Fruit fly (Drosophila melanogaster): ENCODE results near the gene CG43348.
A peak's percentile ranks its signal among the peaks of the same experiment; 100 is the strongest.

CG43348 gene

DNA sequence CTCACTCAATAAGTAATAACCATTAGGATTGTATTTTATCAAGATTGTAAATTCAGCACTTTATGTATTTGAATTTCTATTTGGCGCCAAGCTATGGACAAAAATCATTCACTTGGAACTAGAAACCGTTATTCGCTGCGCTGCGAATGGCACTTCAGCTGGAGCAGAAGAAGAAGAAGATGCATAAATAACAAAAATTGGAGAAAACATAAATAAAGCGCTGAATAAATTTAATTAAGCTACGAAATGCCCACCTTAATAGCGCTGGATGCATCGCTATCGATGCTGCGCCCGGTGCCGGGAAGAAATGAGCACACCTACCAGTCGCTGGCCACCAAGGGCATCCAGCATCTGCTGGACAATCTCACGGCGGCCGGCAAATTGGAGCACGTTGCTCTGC is 34.9 kb upstream of the CG43348 start, which contains the start of gene IntS14 (continued):
- TF ChIP-seq eyg (GFP tag; optimal IDR thresholded peaks at IDR 0.05) (no peak), Dref (GFP tag; IDR thresholded peaks at IDR 0.05) (0 out of 2 replicates have a peak, but pooled peaks have one; percentile 30), CG15514 (GFP tag; optimal IDR thresholded peaks at IDR 0.05) (peak; percentile 68), CG10654 (GFP tag; optimal IDR thresholded peaks at IDR 0.05) (no peak), CG9215 (GFP tag; IDR thresholded peaks at IDR 0.05) (no peak), Dek (tag; optimal IDR thresholded peaks at IDR 0.05) (no peak), D (optimal IDR thresholded peaks at IDR 0.05) (no peak), D (GFP tag; optimal IDR thresholded peaks at IDR 0.05) (no peak), CG17385 (GFP tag; optimal IDR thresholded peaks at IDR 0.05) (peak; percentile 97), Scr (GFP tag; IDR thresholded peaks at IDR 0.05; ENCODE audit: partially characterized antibody) (peak; percentile 29; the same call in 1 of the 2 replicates), CG10462 (GFP tag; optimal IDR thresholded peaks at IDR 0.05) (peak; percentile 3), CG33213 (GFP tag; optimal IDR thresholded peaks at IDR 0.05) (no peak), Pdp1 (GFP tag; optimal IDR thresholded peaks at IDR 0.05) (peak in 1 of 2 experiments; percentile 30), gfzf (GFP tag; optimal IDR thresholded peaks at IDR 0.05) (peak; percentile 17), fd102C (GFP tag; optimal IDR thresholded peaks at IDR 0.05) (no peak), E2f2 (GFP tag; IDR thresholded peaks at IDR 0.05) (peak; percentile 93), ranshi (GFP tag; IDR thresholded peaks at IDR 0.05) (no peak), unc-4 (GFP tag; IDR thresholded peaks at IDR 0.05; ENCODE audit: partially characterized antibody) (peak; percentile 37; the same call in 1 of the 2 replicates), CG14710 (tag; optimal IDR thresholded peaks at IDR 0.05) (peak; percentile 12), Poxn (GFP tag; IDR thresholded peaks at IDR 0.05) (no peak), Dip3 (GFP tag; optimal IDR thresholded peaks at IDR 0.05) (no peak), Myb (GFP tag; optimal IDR thresholded peaks at IDR 0.05) (peak; percentile 73), CG7271 (tag; optimal IDR thresholded peaks at IDR 0.05) (no peak), CG3847 (GFP tag; IDR thresholded peaks at IDR 0.05) (no peak), CG9437 (GFP tag; optimal IDR thresholded peaks at IDR 0.05) (no peak), Optix (GFP tag; IDR thresholded peaks at IDR 0.05) (no peak), MESR4 (GFP tag; optimal IDR thresholded peaks at IDR 0.05) (peak; percentile 30), Gug (GFP tag; IDR thresholded peaks at IDR 0.05) (no peak)

DNA sequence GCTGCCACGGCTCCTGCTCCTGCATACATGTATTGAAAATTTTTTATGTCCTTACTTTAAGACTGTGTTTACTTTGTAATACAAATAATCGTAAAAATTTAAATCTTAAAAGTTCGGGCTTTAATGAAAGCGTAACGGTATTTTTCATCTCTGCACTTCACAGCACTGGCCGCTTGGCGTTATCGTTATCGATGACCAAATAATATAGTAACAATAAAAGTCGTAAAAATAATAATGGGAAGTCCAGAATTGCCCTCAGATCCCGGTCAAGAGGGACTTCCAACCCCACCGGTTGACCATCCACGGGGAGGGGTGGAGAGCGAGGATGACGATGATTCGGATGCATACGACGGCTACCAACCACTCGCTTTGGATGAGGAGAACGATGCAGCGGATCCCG is 32.9 kb upstream of the CG43348 start, which contains the start of gene CG14341:
Gene CG14341, plus strand, starts transcription at position 181 of the 400 bp plus-strand sequence.
- TF ChIP-seq CG32532 (GFP tag; IDR thresholded peaks at IDR 0.05) (no peak), pzg (GFP tag; optimal IDR thresholded peaks at IDR 0.05) (peak; percentile 35), CG10959 (GFP tag; IDR thresholded peaks at IDR 0.05) (no peak), trem (tag; optimal IDR thresholded peaks at IDR 0.05) (no peak), B-H1 (GFP tag; IDR thresholded peaks at IDR 0.05) (no peak), CG6683 (GFP tag; optimal IDR thresholded peaks at IDR 0.05) (no peak), CG10209 (GFP tag; optimal IDR thresholded peaks at IDR 0.05) (no peak), z (GFP tag; IDR thresholded peaks at IDR 0.05) (no peak), bab2 (GFP tag; optimal IDR thresholded peaks at IDR 0.05) (no peak), tin (GFP tag; optimal IDR thresholded peaks at IDR 0.05) (no peak), CG31388 (GFP tag; optimal IDR thresholded peaks at IDR 0.05) (no peak), nerfin-1 (tag; optimal IDR thresholded peaks at IDR 0.05) (no peak), CG42726 (GFP tag; IDR thresholded peaks at IDR 0.05; ENCODE audit: partially characterized antibody) (no peak), pb (GFP tag; optimal IDR thresholded peaks at IDR 0.05) (no peak), Dref (GFP tag; IDR thresholded peaks at IDR 0.05) (peak; percentile 64), ttk (GFP tag; IDR thresholded peaks at IDR 0.05) (no peak), Sry-δ (GFP tag; optimal IDR thresholded peaks at IDR 0.05) (peak; percentile 34), nmo (GFP tag; optimal IDR thresholded peaks at IDR 0.05) (no peak), Mad (GFP tag; optimal IDR thresholded peaks at IDR 0.05) (no peak), nom (GFP tag; optimal IDR thresholded peaks at IDR 0.05) (no peak), Dip2 (GFP tag; IDR thresholded peaks at IDR 0.05) (no peak), Abd-B (GFP tag; optimal IDR thresholded peaks at IDR 0.05) (peak; percentile 27), psq (GFP tag; optimal IDR thresholded peaks at IDR 0.05) (no peak), PHDP (tag; optimal IDR thresholded peaks at IDR 0.05) (no peak), fd3F (GFP tag; optimal IDR thresholded peaks at IDR 0.05) (no peak)

Data from whole organism, embryonic.